Fruit fly (Drosophila melanogaster) S2 (cell line): ENCODE results near the gene Ctr1B.

ENCODE experiments used
- CG8478 ChIP-seq: fragments of >200 bp; optimal IDR thresholded peaks from 2 replicates; lab custom pipeline; 2018
- CTCF ChIP-seq, 2 experiments: fragments of >200 bp; optimal IDR thresholded peaks; 2 replicates each; lab custom pipeline; 2018

DNA sequence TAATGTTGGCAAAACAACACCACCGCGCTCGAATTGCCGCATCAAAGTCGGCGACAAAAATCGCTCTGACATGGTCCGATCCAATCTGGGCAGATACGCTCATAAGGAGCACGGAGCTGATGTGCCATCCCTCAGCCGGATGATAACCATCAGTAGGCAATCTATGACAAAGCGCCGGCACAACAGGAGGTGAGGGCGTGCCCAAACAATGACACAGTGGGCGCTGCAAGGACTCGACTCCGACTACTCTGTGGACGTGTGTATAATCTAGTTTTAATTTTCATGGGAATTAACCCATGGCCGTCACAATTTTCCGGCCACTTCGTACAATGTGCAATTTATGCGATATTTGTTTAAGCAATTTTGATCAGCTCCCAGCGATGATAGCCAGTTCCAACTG lies 42.4 kb upstream of the Ctr1B start:
- no peak for TF ChIP-seq CG8478
- no peak for TF ChIP-seq CTCF (optimal IDR thresholded peaks at IDR 0.05; lab: Kevin White, UChicago)
